Worm (Caenorhabditis elegans) whole organism, mixed stage, embryonic: ENCODE measurements around the gene C14A4.7.

Source experiments
- M03D4.4 ChIP-seq: sonication (generic microtip); optimal IDR thresholded peaks from 2 replicates; lab custom pipeline; 2017; ENCODE audit warnings: mild to moderate bottlenecking, missing genetic modification characterization, missing compliant biosample characterization
- bed-3 ChIP-seq: fragments of 200-800 bp; sonication (Bioruptor generic); optimal IDR thresholded peaks from 3 replicates; lab custom pipeline; 2018; ENCODE audit warnings: mild to moderate bottlenecking, missing genetic modification characterization, moderate library complexity, missing compliant biosample characterization
- ceh-39 ChIP-seq: fragments of 150-350 bp; optimal IDR thresholded peaks from 2 replicates; lab custom pipeline; 2014; ENCODE audit warnings: missing biosample characterization, missing genetic modification characterization
- ceh-43 ChIP-seq: fragments of 200-800 bp; sonication (Bioruptor generic); optimal IDR thresholded peaks from 2 replicates; lab custom pipeline; 2018; ENCODE audit warnings: mild to moderate bottlenecking, missing genetic modification characterization, moderate library complexity, missing compliant biosample characterization
- ceh-83 ChIP-seq: fragments of 200-800 bp; sonication (Bioruptor generic); optimal IDR thresholded peaks from 2 replicates; lab custom pipeline; 2018; ENCODE audit warnings: mild to moderate bottlenecking, missing genetic modification characterization, missing compliant biosample characterization
- ces-1 ChIP-seq: fragments of 150-350 bp; optimal IDR thresholded peaks from 2 replicates; lab custom pipeline; 2014; ENCODE audit warnings: missing biosample characterization, missing genetic modification reagents, missing genetic modification characterization
- cnd-1 ChIP-seq: fragments of 200-800 bp; sonication (Bioruptor generic); optimal IDR thresholded peaks from 2 replicates; lab custom pipeline; 2018; ENCODE audit warnings: mild to moderate bottlenecking, missing genetic modification characterization, missing compliant biosample characterization
- drap-1 ChIP-seq: fragments of 200-800 bp; sonication (Bioruptor generic); optimal IDR thresholded peaks from 3 replicates; lab custom pipeline; 2018; ENCODE audit warnings: mild to moderate bottlenecking, missing genetic modification characterization, missing compliant biosample characterization
- elt-1 ChIP-seq: sonication (generic microtip); optimal IDR thresholded peaks from 2 replicates; lab custom pipeline; 2017; ENCODE audit warnings: missing genetic modification characterization, mild to moderate bottlenecking, missing compliant biosample characterization, antibody characterized with exemption, moderate library complexity, borderline replicate concordance; ENCODE audit not compliant: insufficient read depth
- elt-3 ChIP-seq: fragments of 150-350 bp; optimal IDR thresholded peaks from 2 replicates; lab custom pipeline; 2014; ENCODE audit warnings: missing biosample characterization, missing genetic modification characterization
- flh-1 ChIP-seq: fragments of 200-800 bp; sonication (Bioruptor generic); optimal IDR thresholded peaks from 2 replicates; lab custom pipeline; 2018; ENCODE audit warnings: mild to moderate bottlenecking, missing genetic modification characterization, moderate library complexity, missing compliant biosample characterization
- ham-2 ChIP-seq: fragments of 200-800 bp; sonication (Bioruptor generic); optimal IDR thresholded peaks from 2 replicates; lab custom pipeline; 2018; ENCODE audit warnings: mild to moderate bottlenecking, missing genetic modification characterization, missing compliant biosample characterization
- hlh-1 ChIP-seq: fragments of 150-350 bp; optimal IDR thresholded peaks from 2 replicates; lab custom pipeline; 2014; ENCODE audit warnings: missing biosample characterization, missing genetic modification reagents, missing genetic modification characterization
- lin-13 ChIP-seq: fragments of 150-350 bp; optimal IDR thresholded peaks from 2 replicates; lab custom pipeline; 2014; ENCODE audit warnings: missing biosample characterization, missing genetic modification characterization
- lin-32 ChIP-seq: fragments of 200-800 bp; sonication (Bioruptor generic); optimal IDR thresholded peaks from 2 replicates; lab custom pipeline; 2018; ENCODE audit warnings: mild to moderate bottlenecking, missing genetic modification characterization, missing compliant biosample characterization
- lsy-2 ChIP-seq: fragments of 150-350 bp; optimal IDR thresholded peaks from 2 replicates; lab custom pipeline; 2014; ENCODE audit warnings: missing biosample characterization, missing genetic modification characterization
- mab-5 ChIP-seq: fragments of 150-350 bp; optimal IDR thresholded peaks from 2 replicates; lab custom pipeline; 2014; ENCODE audit warnings: missing biosample characterization, missing genetic modification characterization
- mep-1 ChIP-seq: fragments of 150-350 bp; optimal IDR thresholded peaks from 2 replicates; lab custom pipeline; 2017; ENCODE audit warnings: missing biosample characterization, missing genetic modification reagents, missing genetic modification characterization, inconsistent platforms
- mls-2 ChIP-seq: sonication (generic microtip); optimal IDR thresholded peaks from 2 replicates; lab custom pipeline; 2016; ENCODE audit warnings: mild to moderate bottlenecking, missing genetic modification characterization, moderate library complexity, missing compliant biosample characterization
- nhr-12 ChIP-seq: fragments of 150-350 bp; optimal IDR thresholded peaks from 2 replicates; lab custom pipeline; 2014; ENCODE audit warnings: missing biosample characterization, missing genetic modification characterization
- nhr-2 ChIP-seq: fragments of 150-350 bp; optimal IDR thresholded peaks from 2 replicates; lab custom pipeline; 2014; ENCODE audit warnings: missing biosample characterization, missing genetic modification characterization
- nhr-237 ChIP-seq: fragments of 150-350 bp; optimal IDR thresholded peaks from 2 replicates; lab custom pipeline; 2014; ENCODE audit warnings: missing biosample characterization, missing genetic modification characterization
- nhr-28 ChIP-seq: fragments of 150-350 bp; optimal IDR thresholded peaks from 2 replicates; lab custom pipeline; 2014; ENCODE audit warnings: missing biosample characterization, missing genetic modification characterization
- nhr-76 ChIP-seq: sonication (generic microtip); optimal IDR thresholded peaks from 2 replicates; lab custom pipeline; 2017; ENCODE audit warnings: missing biosample characterization, missing genetic modification characterization
- pha-4 ChIP-seq: fragments of 150-350 bp; optimal IDR thresholded peaks from 2 replicates; lab custom pipeline; 2018; ENCODE audit warnings: missing biosample characterization, missing genetic modification reagents, missing genetic modification characterization
- sem-2 ChIP-seq: fragments of 200-800 bp; sonication (Bioruptor generic); optimal IDR thresholded peaks from 2 replicates; lab custom pipeline; 2018; ENCODE audit warnings: mild to moderate bottlenecking, missing genetic modification characterization, missing compliant biosample characterization
- sptf-1 ChIP-seq: sonication (generic microtip); optimal IDR thresholded peaks from 2 replicates; lab custom pipeline; 2017; ENCODE audit warnings: mild to moderate bottlenecking, missing genetic modification characterization, moderate library complexity, missing compliant biosample characterization
- tbx-8 ChIP-seq: fragments of 200-800 bp; sonication (Bioruptor generic); optimal IDR thresholded peaks from 2 replicates; lab custom pipeline; 2018; ENCODE audit warnings: mild to moderate bottlenecking, missing genetic modification characterization, moderate library complexity, missing compliant biosample characterization
- unc-39 ChIP-seq: fragments of 150-350 bp; optimal IDR thresholded peaks from 2 replicates; lab custom pipeline; 2014; ENCODE audit warnings: missing biosample characterization, missing genetic modification characterization
- unc-62 ChIP-seq: fragments of 150-350 bp; optimal IDR thresholded peaks from 2 replicates; lab custom pipeline; 2014; ENCODE audit warnings: missing biosample characterization, missing genetic modification reagents, missing genetic modification characterization
- zip-8 ChIP-seq: fragments of 150-350 bp; optimal IDR thresholded peaks from 2 replicates; lab custom pipeline; 2014; ENCODE audit warnings: missing biosample characterization, missing genetic modification characterization
- ztf-11 ChIP-seq: fragments of 150-350 bp; optimal IDR thresholded peaks from 2 replicates; lab custom pipeline; 2014; ENCODE audit warnings: missing biosample characterization, missing genetic modification characterization

Gene C14A4.7

DNA sequence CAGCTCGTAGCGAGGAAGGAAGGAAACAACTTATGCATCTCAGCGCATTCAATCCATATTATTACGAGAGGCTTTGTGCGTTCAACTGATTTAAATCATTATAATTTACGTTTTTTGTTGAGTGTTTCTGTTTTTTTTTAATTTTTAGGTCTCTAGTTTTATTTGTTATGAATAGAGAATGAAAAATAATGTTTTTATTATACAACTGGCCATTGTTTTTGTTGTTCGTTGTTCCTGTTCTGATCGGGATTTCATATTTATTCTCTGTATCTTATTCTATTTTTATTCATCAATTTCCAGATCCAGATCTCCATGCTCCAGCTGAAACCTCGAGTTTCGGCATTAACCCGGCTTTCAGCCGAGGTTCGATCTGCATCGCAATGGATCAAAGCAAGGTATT is 14.0 kb downstream of the C14A4.7 start, which contains the start of gene mrps-22:
Gene mrps-22 (plus strand): TSS at position 301 of the 400 bp plus-strand sequence.
- no peak for TF ChIP-seq zip-8 (tag; lab: Kevin White, UChicago)
- TF ChIP-seq ceh-39 (tag; lab: Kevin White, UChicago) = no peak
- no peak for TF ChIP-seq nhr-12
- TF ChIP-seq ces-1 = no peak
- TF ChIP-seq tbx-8 (GFP tag; lab: Kevin White, UChicago) = no peak
- TF ChIP-seq lin-32 (GFP tag; lab: Kevin White, UChicago) = no peak
- no peak for TF ChIP-seq cnd-1 (tag; lab: Kevin White, UChicago)
- no peak for TF ChIP-seq bed-3 (GFP tag; lab: Kevin White, UChicago)
- no peak for TF ChIP-seq mep-1
- no peak for TF ChIP-seq flh-1 (GFP tag; lab: Kevin White, UChicago)
- no peak for TF ChIP-seq ztf-11 (tag; lab: Kevin White, UChicago)
- TF ChIP-seq ceh-43 = no peak
- no peak for TF ChIP-seq lsy-2
- TF ChIP-seq elt-1 (tag; lab: Kevin White, UChicago) = no peak
- TF ChIP-seq hlh-1 (tag; lab: Kevin White, UChicago) = no peak
- TF ChIP-seq ceh-83 (GFP tag; lab: Kevin White, UChicago) = no peak
- TF ChIP-seq M03D4.4 = no peak
- no peak for TF ChIP-seq nhr-28

DNA sequence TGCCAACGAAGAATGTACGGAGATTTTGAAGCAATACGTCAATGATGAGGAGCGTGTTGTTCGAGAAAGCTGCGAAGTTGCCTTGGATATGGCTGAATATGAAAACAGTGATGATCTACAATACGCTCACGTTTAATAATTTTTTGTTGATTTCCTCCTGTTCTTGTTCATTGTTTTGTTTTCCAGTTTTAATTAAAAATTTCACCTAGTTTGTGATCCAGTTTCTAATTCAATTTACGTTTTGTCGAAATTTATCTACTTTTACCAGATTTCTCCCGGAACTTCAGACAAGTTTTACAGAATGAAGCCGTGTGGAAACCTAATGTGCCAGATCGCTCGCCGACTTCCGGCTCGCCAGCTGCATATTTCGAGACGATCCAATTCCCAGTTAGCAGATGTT is 15.5 kb downstream of the C14A4.7 start, which contains the start of gene dap-3:
Gene dap-3 (plus strand): TSS at position 301 of the 400 bp plus-strand sequence.
- no peak for TF ChIP-seq lin-13 (tag; lab: Kevin White, UChicago)
- TF ChIP-seq cnd-1 (tag; lab: Kevin White, UChicago) = no peak
- TF ChIP-seq flh-1 (GFP tag; lab: Kevin White, UChicago) = no peak
- TF ChIP-seq ham-2 (GFP tag; lab: Kevin White, UChicago) = no peak
- no peak for TF ChIP-seq pha-4
- no peak for TF ChIP-seq mab-5
- no peak for TF ChIP-seq nhr-12
- TF ChIP-seq sptf-1 (tag; lab: Kevin White, UChicago) = no peak
- TF ChIP-seq, all 35 proteins: peak for 0

DNA sequence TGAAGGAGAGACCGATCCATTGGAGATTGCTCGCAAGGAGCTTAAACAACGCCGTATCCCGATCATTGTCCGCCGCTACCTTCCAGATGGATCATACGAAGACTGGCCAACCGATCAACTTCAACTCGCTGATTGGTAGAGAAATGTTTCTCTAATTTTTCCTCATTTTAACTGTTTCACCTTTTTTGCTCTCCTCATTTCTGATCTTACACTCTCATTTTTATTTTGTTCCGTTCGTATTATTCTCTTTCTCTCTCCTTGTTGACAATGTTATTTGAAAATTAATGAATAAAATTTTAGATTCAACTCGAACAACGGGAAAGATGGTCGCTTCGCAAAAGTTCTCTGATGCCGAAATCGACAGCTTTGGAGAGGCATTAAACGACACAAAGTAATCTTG is 16.7 kb downstream of the C14A4.7 start, which contains the start of gene dohh-1:
Gene dohh-1 (plus strand): TSS at position 301 of the 400 bp plus-strand sequence.
- TF ChIP-seq flh-1 (GFP tag; lab: Kevin White, UChicago) (no peak), unc-39 (tag; lab: Kevin White, UChicago) (no peak), nhr-2 (tag; lab: Kevin White, UChicago) (no peak), nhr-28 (no peak)

DNA sequence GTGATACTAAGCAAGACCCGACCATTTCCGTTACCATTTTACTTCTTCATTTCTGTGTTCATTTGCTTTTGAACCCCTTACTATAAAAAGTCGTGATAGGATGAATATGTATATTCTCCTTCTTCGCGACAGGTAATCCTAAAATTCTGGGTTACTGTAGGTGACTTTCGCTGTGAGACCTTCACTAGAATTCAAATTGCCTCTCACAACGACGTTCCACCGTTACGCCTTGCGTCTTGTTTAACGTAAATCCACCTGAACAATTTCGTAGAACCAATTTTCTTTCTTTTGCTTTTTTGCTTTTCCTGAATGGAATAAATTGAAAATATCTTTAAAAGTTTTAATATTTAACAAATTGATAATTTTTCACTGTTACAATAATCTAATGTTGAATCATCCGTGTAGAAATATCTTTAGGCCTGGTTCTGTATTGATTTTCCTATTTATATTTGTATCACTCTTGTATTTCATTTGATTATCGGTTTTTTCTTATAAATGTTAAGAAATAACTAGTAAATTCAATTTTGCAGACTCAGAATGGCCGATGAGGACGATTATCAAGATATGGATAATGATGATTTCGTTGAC is 17.4 kb downstream of the C14A4.7 start, which contains the start of gene rpb-6:
Gene rpb-6 (plus strand): TSS at position 538 of the 588 bp plus-strand sequence.
- TF ChIP-seq hlh-1 (tag; lab: Kevin White, UChicago) = no peak
- TF ChIP-seq lin-13 (tag; lab: Kevin White, UChicago) = peak; percentile 9
- no peak for TF ChIP-seq sem-2 (GFP tag; lab: Kevin White, UChicago)
- peak; percentile 70 for TF ChIP-seq lsy-2
- TF ChIP-seq ceh-39 (tag; lab: Kevin White, UChicago) = no peak
- TF ChIP-seq, all 35 proteins: peak for 2

DNA sequence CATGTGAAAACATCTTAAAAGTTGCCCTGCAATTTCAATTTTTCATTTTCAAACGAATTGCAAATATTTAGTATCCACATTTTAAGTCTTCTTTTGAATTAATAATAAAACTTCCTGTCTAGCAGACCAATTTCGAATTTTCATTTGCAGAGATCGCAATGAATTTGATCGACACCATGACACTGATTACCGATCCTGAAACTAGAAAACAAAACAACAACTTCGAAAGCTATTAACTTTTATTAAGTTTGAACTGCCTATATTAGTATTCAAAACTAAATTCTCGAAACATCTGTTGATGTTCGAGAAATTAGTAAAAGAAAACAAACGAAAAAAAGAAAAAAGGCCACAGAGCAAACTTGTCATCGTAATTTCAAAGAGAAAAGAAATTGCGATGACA is 22.2 kb downstream of the C14A4.7 start:
- TF ChIP-seq drap-1 (GFP tag; lab: Kevin White, UChicago) = no peak
- TF ChIP-seq nhr-237 (tag; lab: Kevin White, UChicago) = no peak
- TF ChIP-seq ceh-43 = no peak
- no peak for TF ChIP-seq ztf-11 (tag; lab: Kevin White, UChicago)
- no peak for TF ChIP-seq lin-32 (GFP tag; lab: Kevin White, UChicago)
- no peak for TF ChIP-seq hlh-1 (tag; lab: Kevin White, UChicago)
- TF ChIP-seq elt-3 (tag; lab: Kevin White, UChicago) = no peak
- TF ChIP-seq pha-4 = no peak
- TF ChIP-seq mls-2 (tag; lab: Kevin White, UChicago) = no peak
- TF ChIP-seq flh-1 (GFP tag; lab: Kevin White, UChicago) = no peak
- TF ChIP-seq sem-2 (GFP tag; lab: Kevin White, UChicago) = no peak
- TF ChIP-seq mep-1 = no peak
- TF ChIP-seq unc-62 (GFP tag; lab: Kevin White, UChicago) = no peak
- no peak for TF ChIP-seq nhr-28
- TF ChIP-seq mab-5 = no peak
- no peak for TF ChIP-seq nhr-76 (tag; lab: Kevin White, UChicago)
- TF ChIP-seq ceh-39 (tag; lab: Kevin White, UChicago) = no peak
- no peak for TF ChIP-seq nhr-2 (tag; lab: Kevin White, UChicago)
- TF ChIP-seq tbx-8 (GFP tag; lab: Kevin White, UChicago) = no peak
- TF ChIP-seq, all 35 proteins: peak for 0
